Worm (Caenorhabditis elegans) whole organism, L1 larva: ENCODE data around the gene C35B1.4.

ENCODE experiments used
- C16A3.4 ChIP-seq: fragments of 150-350 bp; optimal IDR thresholded peaks from 2 replicates; lab custom pipeline; 2014; ENCODE audit warnings: missing biosample characterization, missing genetic modification characterization
- F16B12.6 ChIP-seq: fragments of 150-350 bp; optimal IDR thresholded peaks from 2 replicates; lab custom pipeline; 2014; ENCODE audit warnings: missing biosample characterization, missing genetic modification characterization
- alr-1 ChIP-seq: fragments of 200-800 bp; sonication (Bioruptor generic); optimal IDR thresholded peaks from 2 replicates; lab custom pipeline; 2018; ENCODE audit warnings: borderline replicate concordance, mild to moderate bottlenecking, missing genetic modification characterization, missing compliant biosample characterization
- ama-1 ChIP-seq: fragments of 150-350 bp; optimal IDR thresholded peaks from 2 replicates; lab custom pipeline; 2014
- ceh-63 ChIP-seq: fragments of 200-800 bp; sonication (Bioruptor generic); optimal IDR thresholded peaks from 2 replicates; lab custom pipeline; 2018; ENCODE audit warnings: mild to moderate bottlenecking, missing genetic modification characterization, missing compliant biosample characterization
- ceh-8 ChIP-seq: fragments of 200-800 bp; sonication (Bioruptor generic); optimal IDR thresholded peaks from 2 replicates; lab custom pipeline; 2018; ENCODE audit warnings: mild to moderate bottlenecking, missing genetic modification characterization, moderate library complexity, missing compliant biosample characterization
- ceh-90 ChIP-seq: sonication (generic microtip); optimal IDR thresholded peaks from 2 replicates; lab custom pipeline; 2016; ENCODE audit warnings: missing genetic modification characterization, missing compliant biosample characterization
- dsc-1 ChIP-seq: sonication (generic microtip); optimal IDR thresholded peaks from 2 replicates; lab custom pipeline; 2016; ENCODE audit warnings: mild to moderate bottlenecking, missing genetic modification characterization, missing compliant biosample characterization
- efl-1 ChIP-seq, 4 experiments: fragments of 150-350 bp; optimal IDR thresholded peaks in 3 of 4; peaks in 1 of 4; 1 replicate in 1 of 4; 2 replicates in 3 of 4; lab custom pipeline; 2014; ENCODE audit warnings: missing biosample characterization in 2 of 4, missing genetic modification characterization in 2 of 4, missing genetic modification reagents in 2 of 4
- efl-3 ChIP-seq: fragments of 200-800 bp; sonication (Bioruptor generic); optimal IDR thresholded peaks from 2 replicates; lab custom pipeline; 2018; ENCODE audit warnings: mild to moderate bottlenecking, missing genetic modification characterization, missing compliant biosample characterization
- elt-2 ChIP-seq: sonication (generic microtip); optimal IDR thresholded peaks from 2 replicates; lab custom pipeline; 2016; ENCODE audit warnings: missing genetic modification characterization, mild to moderate bottlenecking, inconsistent platforms, missing compliant biosample characterization, missing genetic modification reagents
- elt-3 ChIP-seq, 6 experiments: fragments of 150-350 bp in 1 of 6; sonication (generic microtip); optimal IDR thresholded peaks; 2 replicates each; lab custom pipeline; 2017 to 2018; ENCODE audit warnings: missing biosample characterization in 6 of 6, missing genetic modification characterization in 6 of 6, inconsistent platforms in 1 of 6
- fkh-10 ChIP-seq: sonication (generic microtip); optimal IDR thresholded peaks from 2 replicates; lab custom pipeline; 2017; ENCODE audit warnings: missing biosample characterization, missing genetic modification reagents, missing genetic modification characterization
- fkh-4 ChIP-seq: sonication (generic microtip); optimal IDR thresholded peaks from 2 replicates; lab custom pipeline; 2016; ENCODE audit warnings: missing compliant biosample characterization, missing genetic modification characterization, borderline replicate concordance
- fkh-8 ChIP-seq: sonication (generic microtip); optimal IDR thresholded peaks from 2 replicates; lab custom pipeline; 2016; ENCODE audit warnings: mild to moderate bottlenecking, missing genetic modification characterization, missing compliant biosample characterization
- fos-1 ChIP-seq: fragments of 150-350 bp; optimal IDR thresholded peaks from 2 replicates; lab custom pipeline; 2014; ENCODE audit warnings: missing biosample characterization, missing genetic modification characterization
- hlh-17 ChIP-seq: fragments of 200-800 bp; sonication (Bioruptor generic); optimal IDR thresholded peaks from 2 replicates; lab custom pipeline; 2018; ENCODE audit warnings: missing genetic modification characterization, mild to moderate bottlenecking, missing compliant biosample characterization, moderate library complexity, borderline replicate concordance
- hlh-4 ChIP-seq: sonication (generic microtip); optimal IDR thresholded peaks from 2 replicates; lab custom pipeline; 2016; ENCODE audit warnings: mild to moderate bottlenecking, missing genetic modification characterization, missing compliant biosample characterization
- hpl-2 ChIP-seq: fragments of 150-350 bp; optimal IDR thresholded peaks from 2 replicates; lab custom pipeline; 2014; ENCODE audit warnings: missing biosample characterization, missing genetic modification reagents, missing genetic modification characterization
- irx-1 ChIP-seq: sonication (generic microtip); optimal IDR thresholded peaks from 2 replicates; lab custom pipeline; 2016; ENCODE audit warnings: missing genetic modification characterization, missing compliant biosample characterization
- isw-1 ChIP-seq: fragments of 200-800 bp; sonication (Bioruptor generic); IDR thresholded peaks from 2 replicates; pipeline ENCODE4 v1.3.6; 2022; ENCODE audit warnings: missing genetic modification characterization, missing compliant biosample characterization
- jun-1 ChIP-seq: fragments of 150-350 bp; optimal IDR thresholded peaks from 2 replicates; lab custom pipeline; 2014; ENCODE audit warnings: missing biosample characterization, missing genetic modification reagents, missing genetic modification characterization
- lin-13 ChIP-seq: fragments of 150-350 bp; optimal IDR thresholded peaks from 2 replicates; lab custom pipeline; 2014; ENCODE audit warnings: missing biosample characterization, missing genetic modification reagents, missing genetic modification characterization
- lin-35 ChIP-seq, 2 experiments: fragments of 150-350 bp; optimal IDR thresholded peaks; 2 replicates each; lab custom pipeline; 2014; ENCODE audit warnings: missing biosample characterization in 2 of 2, missing genetic modification characterization in 2 of 2, missing genetic modification reagents in 2 of 2
- lir-3 ChIP-seq: sonication (generic microtip); optimal IDR thresholded peaks from 2 replicates; lab custom pipeline; 2016; ENCODE audit warnings: mild to moderate bottlenecking, missing genetic modification characterization, moderate library complexity, missing compliant biosample characterization; ENCODE audit not compliant: poor library complexity
- mab-9 ChIP-seq: fragments of 200-800 bp; sonication (Bioruptor generic); IDR thresholded peaks from 2 replicates; pipeline ENCODE4 v1.3.6; 2022; ENCODE audit warnings: missing genetic modification reagents, missing genetic modification characterization, missing compliant biosample characterization
- mdl-1 ChIP-seq, 2 experiments: fragments of 150-350 bp; optimal IDR thresholded peaks; 2 replicates each; lab custom pipeline; 2014 to 2017; ENCODE audit warnings: missing biosample characterization in 2 of 2, missing genetic modification characterization in 2 of 2, inconsistent platforms in 1 of 2
- nhr-11 ChIP-seq: fragments of 150-350 bp; optimal IDR thresholded peaks from 2 replicates; lab custom pipeline; 2014; ENCODE audit warnings: missing biosample characterization, missing genetic modification characterization
- nhr-12 ChIP-seq: sonication (generic microtip); optimal IDR thresholded peaks from 2 replicates; lab custom pipeline; 2017; ENCODE audit warnings: missing biosample characterization, missing genetic modification characterization
- nhr-237 ChIP-seq: fragments of 150-350 bp; optimal IDR thresholded peaks from 2 replicates; lab custom pipeline; 2014; ENCODE audit warnings: missing biosample characterization, missing genetic modification characterization
- nhr-28 ChIP-seq: fragments of 150-350 bp; optimal IDR thresholded peaks from 2 replicates; lab custom pipeline; 2014; ENCODE audit warnings: missing biosample characterization, missing genetic modification characterization
- nhr-47 ChIP-seq: sonication (generic microtip); optimal IDR thresholded peaks from 2 replicates; lab custom pipeline; 2016; ENCODE audit warnings: mild to moderate bottlenecking, missing genetic modification characterization, moderate library complexity, missing compliant biosample characterization
- nhr-71 ChIP-seq: sonication (generic microtip); optimal IDR thresholded peaks from 2 replicates; lab custom pipeline; 2016; ENCODE audit warnings: mild to moderate bottlenecking, missing genetic modification characterization, moderate library complexity, missing compliant biosample characterization
- nhr-76 ChIP-seq: sonication (generic microtip); optimal IDR thresholded peaks from 2 replicates; lab custom pipeline; 2017; ENCODE audit warnings: missing biosample characterization, missing genetic modification characterization
- nhr-84 ChIP-seq: sonication (generic microtip); optimal IDR thresholded peaks from 2 replicates; lab custom pipeline; 2017; ENCODE audit warnings: missing biosample characterization, missing genetic modification characterization
- nhr-85 ChIP-seq: sonication (generic microtip); peaks from one replicate; lab custom pipeline; 2016; ENCODE audit warnings: missing genetic modification characterization, inconsistent platforms, missing compliant biosample characterization
- pax-3 ChIP-seq: fragments of 200-800 bp; sonication (Bioruptor generic); optimal IDR thresholded peaks from 2 replicates; lab custom pipeline; 2018; ENCODE audit warnings: mild to moderate bottlenecking, missing genetic modification characterization, moderate library complexity, missing compliant biosample characterization
- snpc-4 ChIP-seq: fragments of 150-350 bp; optimal IDR thresholded peaks from 2 replicates; lab custom pipeline; 2014; ENCODE audit warnings: missing biosample characterization, missing genetic modification characterization
- sox-4 ChIP-seq: sonication (generic microtip); optimal IDR thresholded peaks from 2 replicates; lab custom pipeline; 2016; ENCODE audit warnings: missing genetic modification characterization, missing compliant biosample characterization
- sup-37 ChIP-seq: fragments of 200-800 bp; sonication (Bioruptor generic); optimal IDR thresholded peaks from 2 replicates; lab custom pipeline; 2018; ENCODE audit warnings: mild to moderate bottlenecking, missing genetic modification characterization, missing compliant biosample characterization
- tbx-2 ChIP-seq: sonication (generic microtip); optimal IDR thresholded peaks from 2 replicates; lab custom pipeline; 2016; ENCODE audit warnings: missing genetic modification characterization, missing compliant biosample characterization
- tlp-1 ChIP-seq: fragments of 150-350 bp; optimal IDR thresholded peaks from 2 replicates; lab custom pipeline; 2014; ENCODE audit warnings: missing biosample characterization, missing genetic modification characterization
- unc-98 ChIP-seq: fragments of 200-800 bp; sonication (Bioruptor generic); IDR thresholded peaks from 2 replicates; pipeline ENCODE4 v1.3.6; 2022; ENCODE audit warnings: missing genetic modification characterization, missing compliant biosample characterization
- vab-15 ChIP-seq: sonication (generic microtip); optimal IDR thresholded peaks from 2 replicates; lab custom pipeline; 2017; ENCODE audit warnings: missing genotype, mild to moderate bottlenecking, missing genetic modification characterization, missing compliant biosample characterization
- zip-4 ChIP-seq: fragments of 200-800 bp; sonication (Bioruptor generic); optimal IDR thresholded peaks from 2 replicates; lab custom pipeline; 2018; ENCODE audit warnings: mild to moderate bottlenecking, missing genetic modification characterization, moderate library complexity, missing compliant biosample characterization
- ztf-11 ChIP-seq, 2 experiments: sonication (generic microtip); optimal IDR thresholded peaks; 2 replicates each; lab custom pipeline; 2016 to 2017; ENCODE audit warnings: missing genetic modification characterization in 2 of 2, missing biosample characterization in 1 of 2, missing compliant biosample characterization in 1 of 2

The C35B1.4 gene

ce11 chrIV:4034883-4035282 is 44.7 kb upstream of the C35B1.4 start, which contains the start of gene hlh-30 (continued):
- TF ChIP-seq C16A3.4 (no peak), nhr-71 (peak; percentile 71), hpl-2 (no peak), nhr-76 (tag; lab: Kevin White, UChicago) (no peak), pax-3 (tag; lab: Kevin White, UChicago) (no peak), sox-4 (peak; percentile 23), snpc-4 (tag; lab: Kevin White, UChicago) (no peak), ztf-11 (tag; optimal IDR thresholded peaks at IDR 0.05; lab: Kevin White, UChicago) (peak in 1 of 2 experiments; percentile 9), nhr-47 (tag; lab: Kevin White, UChicago) (peak; percentile 75), tlp-1 (tag; lab: Kevin White, UChicago) (no peak), ceh-63 (GFP tag; lab: Kevin White, UChicago) (no peak), ama-1 (lab: Kevin White, UChicago) (no peak), fkh-10 (GFP tag; lab: Kevin White, UChicago) (peak; percentile 59), nhr-237 (tag; lab: Kevin White, UChicago) (no peak), fos-1 (tag; lab: Kevin White, UChicago) (peak; percentile 55), lir-3 (no peak), dsc-1 (peak; percentile 41), isw-1 (GFP tag; lab: Robert Waterston, UW) (peak; percentile 43; the same call in 1 of the 2 replicates), ceh-8 (GFP tag; lab: Kevin White, UChicago) (peak; percentile 29), mab-9 (GFP tag; lab: Robert Waterston, UW) (no peak), nhr-84 (no peak), fkh-4 (tag; lab: Kevin White, UChicago) (no peak), hlh-17 (GFP tag; lab: Kevin White, UChicago) (no peak), nhr-11 (tag; lab: Kevin White, UChicago) (no peak), unc-98 (no peak), irx-1 (no peak), efl-1 (optimal IDR thresholded peaks at IDR 0.05; lab: Kevin White, UChicago) (peak; percentile 49 to 51), efl-1 (GFP tag; optimal IDR thresholded peaks at IDR 0.05 in 1 of 2; lab: Kevin White, UChicago) (peak; percentile 11 to 88), F16B12.6 (no peak), tbx-2 (tag; lab: Kevin White, UChicago) (peak; percentile 73), nhr-85 (no peak), nhr-12 (tag; lab: Kevin White, UChicago) (no peak)

ce11 chrIV:4039984-4040383 is 39.6 kb upstream of the C35B1.4 start, which contains the start of gene F35F11.2:
Gene F35F11.2 (plus strand): TSS chrIV:4040284.
- TF ChIP-seq ceh-63 (GFP tag; lab: Kevin White, UChicago) (no peak), jun-1 (tag; lab: Kevin White, UChicago) (no peak), ceh-90 (tag; lab: Kevin White, UChicago) (no peak), irx-1 (no peak), tbx-2 (tag; lab: Kevin White, UChicago) (no peak), ama-1 (lab: Kevin White, UChicago) (no peak), sup-37 (GFP tag; lab: Kevin White, UChicago) (no peak), pax-3 (tag; lab: Kevin White, UChicago) (no peak), lin-13 (no peak)

ce11 chrIV:4041006-4041405 is 38.6 kb upstream of the C35B1.4 start:
- TF ChIP-seq efl-1 (optimal IDR thresholded peaks at IDR 0.05; lab: Kevin White, UChicago) (no peak), efl-1 (GFP tag; optimal IDR thresholded peaks at IDR 0.05 in 1 of 2; lab: Kevin White, UChicago) (peak in 1 of 2 experiments; percentile 72), unc-98 (no peak)

- TF ChIP-seq nhr-28 (tag; lab: Kevin White, UChicago) (no peak), C16A3.4 (peak; percentile 7), hlh-4 (tag; lab: Kevin White, UChicago) (no peak), efl-3 (no peak), nhr-47 (tag; lab: Kevin White, UChicago) (peak; percentile 73), mdl-1 (tag; optimal IDR thresholded peaks at IDR 0.05; lab: Kevin White, UChicago) (no peak), nhr-11 (tag; lab: Kevin White, UChicago) (no peak), nhr-76 (tag; lab: Kevin White, UChicago) (no peak), elt-3 (tag; optimal IDR thresholded peaks at IDR 0.05; lab: Kevin White, UChicago) (peak in 1 of 6 experiments; percentile 39), alr-1 (tag; lab: Kevin White, UChicago) (no peak), zip-4 (GFP tag; lab: Kevin White, UChicago) (no peak), elt-2 (tag; lab: Kevin White, UChicago) (no peak), lin-13 (peak; percentile 1), pax-3 (tag; lab: Kevin White, UChicago) (no peak), vab-15 (tag; lab: Kevin White, UChicago) (no peak), fkh-8 (tag; lab: Kevin White, UChicago) (peak; percentile 15), hlh-17 (GFP tag; lab: Kevin White, UChicago) (no peak), lin-35 (GFP tag; optimal IDR thresholded peaks at IDR 0.05; lab: Kevin White, UChicago) (peak; percentile 94), ceh-63 (GFP tag; lab: Kevin White, UChicago) (no peak)
Observed at ce11 chrIV:4042274-4042673, 37.3 kb upstream of the C35B1.4 start, which contains the start of gene cdc-73. Gene cdc-73 (plus strand): TSS chrIV:4042575.
